Fruit fly (Drosophila melanogaster): ENCODE data around the gene nerfin-1.
A peak's percentile ranks its signal among the peaks of the same experiment; 100 is the strongest.

The nerfin-1 gene

dm6 chr3L:914852-915251 is 5.9 kb downstream of the nerfin-1 start:
- peak; percentile 72 for TF ChIP-seq Dfd (GFP tag; optimal IDR thresholded peaks at IDR 0.05)
- no peak for TF ChIP-seq CG9705 (GFP tag; optimal IDR thresholded peaks at IDR 0.05)
- TF ChIP-seq Jra (GFP tag; optimal IDR thresholded peaks at IDR 0.05) = no peak
- TF ChIP-seq Mio (GFP tag; optimal IDR thresholded peaks at IDR 0.05) = no peak

- TF ChIP-seq HLH106 (tag; optimal IDR thresholded peaks at IDR 0.05) = peak; percentile 45
- TF ChIP-seq usp (GFP tag; optimal IDR thresholded peaks at IDR 0.05) = no peak
These were observed 8.3 kb downstream of the nerfin-1 start for dm6 chr3L:917225-917624.

- no peak for TF ChIP-seq Rel (GFP tag; optimal IDR thresholded peaks at IDR 0.05)
- TF ChIP-seq Rel (tag; optimal IDR thresholded peaks at IDR 0.05) = no peak
- TF ChIP-seq fru (GFP tag; optimal IDR thresholded peaks at IDR 0.05) = no peak
- no peak for TF ChIP-seq dmrt93B (GFP tag; optimal IDR thresholded peaks at IDR 0.05)
- no peak for TF ChIP-seq pan (optimal IDR thresholded peaks at IDR 0.05)
- TF ChIP-seq Dfd (GFP tag; optimal IDR thresholded peaks at IDR 0.05) = no peak
These were observed 43.2 kb downstream of the nerfin-1 start for dm6 chr3L:952152-952551.

dm6 chr3L:956862-957261 is 48.0 kb downstream of the nerfin-1 start:
- no peak for TF ChIP-seq pan (optimal IDR thresholded peaks at IDR 0.05)
- TF ChIP-seq h (GFP tag; optimal IDR thresholded peaks at IDR 0.05) = no peak
- TF ChIP-seq CG9705 (GFP tag; optimal IDR thresholded peaks at IDR 0.05) = no peak
- no peak for TF ChIP-seq dl (GFP tag; optimal IDR thresholded peaks at IDR 0.05; ENCODE audit: insufficient read depth in 1 of 2, partially characterized antibody in 2 of 2)
- no peak for TF ChIP-seq Hr78 (GFP tag; optimal IDR thresholded peaks at IDR 0.05)

dm6 chr3L:958605-959004 is 49.7 kb downstream of the nerfin-1 start:
- TF ChIP-seq woc (GFP tag; optimal IDR thresholded peaks at IDR 0.05) (no peak), dmrt93B (GFP tag; optimal IDR thresholded peaks at IDR 0.05) (no peak), ey (GFP tag; optimal IDR thresholded peaks at IDR 0.05) (no peak), tai (GFP tag; optimal IDR thresholded peaks at IDR 0.05) (no peak), h (GFP tag; optimal IDR thresholded peaks at IDR 0.05) (peak; percentile 70), Jra (GFP tag; optimal IDR thresholded peaks at IDR 0.05) (no peak), Sp1 (GFP tag; optimal IDR thresholded peaks at IDR 0.05) (no peak), Dfd (GFP tag; optimal IDR thresholded peaks at IDR 0.05) (no peak), sage (GFP tag; optimal IDR thresholded peaks at IDR 0.05) (no peak), dsf (GFP tag; optimal IDR thresholded peaks at IDR 0.05; ENCODE audit: borderline replicate concordance) (no peak), sv (GFP tag; optimal IDR thresholded peaks at IDR 0.05) (no peak), Dif (GFP tag; optimal IDR thresholded peaks at IDR 0.05; ENCODE audit: partially characterized antibody) (no peak), Hr78 (GFP tag; optimal IDR thresholded peaks at IDR 0.05) (no peak), Rel (GFP tag; optimal IDR thresholded peaks at IDR 0.05) (no peak), Rel (tag; optimal IDR thresholded peaks at IDR 0.05) (peak; percentile 46), br (GFP tag; optimal IDR thresholded peaks at IDR 0.05) (no peak)

dm6 chr3L:959188-959868 is 50.4 kb downstream of the nerfin-1 start:
- TF ChIP-seq OdsH (GFP tag; optimal IDR thresholded peaks at IDR 0.05) (no peak), Dif (GFP tag; optimal IDR thresholded peaks at IDR 0.05; ENCODE audit: partially characterized antibody) (peak; percentile 88), dl (GFP tag; optimal IDR thresholded peaks at IDR 0.05; ENCODE audit: insufficient read depth in 1 of 2, partially characterized antibody in 2 of 2) (peak; percentile 49 to 73), foxo (GFP tag; optimal IDR thresholded peaks at IDR 0.05) (peak in 1 of 2 experiments; percentile 11), dsf (GFP tag; optimal IDR thresholded peaks at IDR 0.05; ENCODE audit: borderline replicate concordance) (no peak), woc (GFP tag; optimal IDR thresholded peaks at IDR 0.05) (peak; percentile 47), N (GFP tag; optimal IDR thresholded peaks at IDR 0.05) (no peak), fru (GFP tag; optimal IDR thresholded peaks at IDR 0.05) (peak; percentile 18), rgr (GFP tag; optimal IDR thresholded peaks at IDR 0.05) (peak; percentile 7), Vsx2 (GFP tag; optimal IDR thresholded peaks at IDR 0.05; ENCODE audit: partially characterized antibody) (peak; percentile 50), tai (GFP tag; optimal IDR thresholded peaks at IDR 0.05) (no peak), h (GFP tag; optimal IDR thresholded peaks at IDR 0.05) (peak; percentile 6)
